Fruit fly (Drosophila melanogaster): ENCODE results near the gene Csk.

The Csk gene

dm6 chr3R:11684316-11684715, 33.8 kb upstream of the Csk start, which contains the start of gene CG6830:
TSS of gene CG6830 (minus strand) at chr3R:11684342.
- TF ChIP-seq jim (GFP tag; optimal IDR thresholded peaks at IDR 0.05) = no peak
- no peak for TF ChIP-seq Mio (GFP tag; optimal IDR thresholded peaks at IDR 0.05)
- TF ChIP-seq Dif (GFP tag; optimal IDR thresholded peaks at IDR 0.05; ENCODE audit: partially characterized antibody) = no peak
- no peak for TF ChIP-seq sv (GFP tag; optimal IDR thresholded peaks at IDR 0.05)
- no peak for TF ChIP-seq dsf (GFP tag; optimal IDR thresholded peaks at IDR 0.05; ENCODE audit: borderline replicate concordance)
- no peak for TF ChIP-seq rgr (GFP tag; optimal IDR thresholded peaks at IDR 0.05)
- TF ChIP-seq Hr78 (GFP tag; optimal IDR thresholded peaks at IDR 0.05) = no peak
- no peak for TF ChIP-seq h (GFP tag; optimal IDR thresholded peaks at IDR 0.05)

DNA sequence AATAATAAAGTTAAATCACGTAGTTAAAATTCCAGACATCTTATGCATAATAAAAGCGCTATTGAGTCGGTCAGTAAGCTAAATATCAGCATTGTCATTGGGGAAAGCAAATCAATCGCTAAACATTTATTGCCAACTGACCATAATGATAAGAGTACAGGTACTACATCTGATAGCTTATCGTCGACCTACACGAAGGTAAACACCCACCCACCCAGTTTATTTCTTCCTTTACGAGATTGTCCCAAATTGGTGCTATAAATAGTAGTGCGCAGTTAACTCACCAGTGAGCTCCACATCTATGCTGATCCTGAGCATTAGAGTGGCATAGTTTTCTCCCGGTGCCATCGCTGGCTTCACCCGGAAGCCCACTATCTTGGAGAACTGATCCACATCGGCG, 33.2 kb upstream of the Csk start:
- TF ChIP-seq Hnf4 (GFP tag; optimal IDR thresholded peaks at IDR 0.05) (no peak), br (GFP tag; optimal IDR thresholded peaks at IDR 0.05) (no peak), Rel (GFP tag; optimal IDR thresholded peaks at IDR 0.05) (no peak), Rel (tag; optimal IDR thresholded peaks at IDR 0.05) (peak; percentile 31), Sp1 (GFP tag; optimal IDR thresholded peaks at IDR 0.05) (peak; percentile 14)

- peak; percentile 46 for TF ChIP-seq Jra (GFP tag; optimal IDR thresholded peaks at IDR 0.05)
- TF ChIP-seq HLH106 (tag; optimal IDR thresholded peaks at IDR 0.05) = no peak
- no peak for TF ChIP-seq br (GFP tag; optimal IDR thresholded peaks at IDR 0.05)
- TF ChIP-seq brk (GFP tag; optimal IDR thresholded peaks at IDR 0.05) = no peak
- peak; percentile 44 for TF ChIP-seq Hnf4 (GFP tag; optimal IDR thresholded peaks at IDR 0.05)
- no peak for TF ChIP-seq Hr78 (GFP tag; optimal IDR thresholded peaks at IDR 0.05)
- no peak for TF ChIP-seq Dif (GFP tag; optimal IDR thresholded peaks at IDR 0.05; ENCODE audit: partially characterized antibody)
- peak; percentile 36 for TF ChIP-seq h (GFP tag; optimal IDR thresholded peaks at IDR 0.05)
- no peak for TF ChIP-seq fru (GFP tag; optimal IDR thresholded peaks at IDR 0.05)
- no peak for TF ChIP-seq Abd-B (GFP tag; optimal IDR thresholded peaks at IDR 0.05)
- TF ChIP-seq dmrt93B (GFP tag; optimal IDR thresholded peaks at IDR 0.05) = no peak
- peak; percentile 23 for TF ChIP-seq psq (GFP tag; optimal IDR thresholded peaks at IDR 0.05)
- no peak for TF ChIP-seq lola (GFP tag; optimal IDR thresholded peaks at IDR 0.05)
- TF ChIP-seq Hr83 (GFP tag; optimal IDR thresholded peaks at IDR 0.05; ENCODE audit: poor library complexity, severe bottlenecking) = peak; percentile 28
- TF ChIP-seq ey (GFP tag; optimal IDR thresholded peaks at IDR 0.05) = peak; percentile 0
- no peak for TF ChIP-seq Myc (optimal IDR thresholded peaks at IDR 0.05)
- TF ChIP-seq Sp1 (GFP tag; optimal IDR thresholded peaks at IDR 0.05) = peak; percentile 40
- no peak for TF ChIP-seq dsf (GFP tag; optimal IDR thresholded peaks at IDR 0.05; ENCODE audit: borderline replicate concordance)
- TF ChIP-seq Dfd (GFP tag; optimal IDR thresholded peaks at IDR 0.05) = no peak
- no peak for TF ChIP-seq Vsx2 (GFP tag; optimal IDR thresholded peaks at IDR 0.05; ENCODE audit: partially characterized antibody)
- TF ChIP-seq foxo (GFP tag; optimal IDR thresholded peaks at IDR 0.05) = no peak
- peak; percentile 24 for TF ChIP-seq OdsH (GFP tag; optimal IDR thresholded peaks at IDR 0.05)
- TF ChIP-seq CG9705 (GFP tag; optimal IDR thresholded peaks at IDR 0.05) = no peak
- no peak for TF ChIP-seq Rel (GFP tag; optimal IDR thresholded peaks at IDR 0.05)
- TF ChIP-seq Rel (tag; optimal IDR thresholded peaks at IDR 0.05) = peak; percentile 64
- TF ChIP-seq rgr (GFP tag; optimal IDR thresholded peaks at IDR 0.05) = peak; percentile 29
- TF ChIP-seq usp (GFP tag; optimal IDR thresholded peaks at IDR 0.05) = no peak
- no peak for TF ChIP-seq sage (GFP tag; optimal IDR thresholded peaks at IDR 0.05)
Observed at dm6 chr3R:11679513-11679912, 29.0 kb upstream of the Csk start, which contains the start of the genes Taf12 and Ho. TSS of gene Taf12 (minus strand) at chr3R:11679690. TSS of gene Ho (plus strand) at chr3R:11679743.

DNA sequence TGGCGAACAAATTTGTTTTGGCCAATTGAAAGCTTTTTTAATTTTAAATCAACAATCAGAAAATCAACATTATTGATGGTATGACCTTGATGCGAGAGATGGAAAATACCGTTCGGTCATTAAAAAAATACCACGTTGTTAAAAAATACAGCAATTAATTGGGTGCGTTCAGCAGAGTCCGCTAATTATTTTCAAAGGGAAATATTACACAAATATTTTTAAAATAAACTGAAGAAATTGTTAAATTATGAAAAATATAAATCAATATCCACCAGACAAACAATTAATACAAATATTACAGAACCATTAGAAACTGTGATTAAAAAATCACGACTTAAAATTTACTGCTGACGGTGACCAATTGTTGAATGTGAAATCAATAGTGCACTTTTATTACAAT, 27.5 kb upstream of the Csk start, which contains the start of gene CG18476:
CG18476 (minus strand) TSS at position 101 of the 400 bp plus-strand sequence.
- TF ChIP-seq CrebA (GFP tag; optimal IDR thresholded peaks at IDR 0.05; ENCODE audit: borderline replicate concordance) (no peak), Jra (GFP tag; optimal IDR thresholded peaks at IDR 0.05) (peak; percentile 77), foxo (GFP tag; optimal IDR thresholded peaks at IDR 0.05) (peak; percentile 21 to 86), Hr83 (GFP tag; optimal IDR thresholded peaks at IDR 0.05; ENCODE audit: poor library complexity, severe bottlenecking) (no peak), rgr (GFP tag; optimal IDR thresholded peaks at IDR 0.05) (peak; percentile 92), ey (GFP tag; optimal IDR thresholded peaks at IDR 0.05) (peak; percentile 80), fru (GFP tag; optimal IDR thresholded peaks at IDR 0.05) (peak; percentile 55), sv (GFP tag; optimal IDR thresholded peaks at IDR 0.05) (peak; percentile 81), OdsH (GFP tag; optimal IDR thresholded peaks at IDR 0.05) (peak; percentile 81), CG9705 (GFP tag; optimal IDR thresholded peaks at IDR 0.05) (peak; percentile 67), woc (GFP tag; optimal IDR thresholded peaks at IDR 0.05) (peak; percentile 74), N (GFP tag; optimal IDR thresholded peaks at IDR 0.05) (no peak), dsf (GFP tag; optimal IDR thresholded peaks at IDR 0.05; ENCODE audit: borderline replicate concordance) (peak; percentile 71), lola (GFP tag; optimal IDR thresholded peaks at IDR 0.05) (no peak), Mio (GFP tag; optimal IDR thresholded peaks at IDR 0.05) (peak; percentile 36), br (GFP tag; optimal IDR thresholded peaks at IDR 0.05) (peak; percentile 75), dl (GFP tag; optimal IDR thresholded peaks at IDR 0.05; ENCODE audit: insufficient read depth in 1 of 2, partially characterized antibody in 2 of 2) (no peak), h (GFP tag; optimal IDR thresholded peaks at IDR 0.05) (peak; percentile 89), GATAd (GFP tag; optimal IDR thresholded peaks at IDR 0.05) (peak; percentile 33), Sp1 (GFP tag; optimal IDR thresholded peaks at IDR 0.05) (peak; percentile 92), dmrt93B (GFP tag; optimal IDR thresholded peaks at IDR 0.05) (peak; percentile 86), Rel (GFP tag; optimal IDR thresholded peaks at IDR 0.05) (no peak), Rel (tag; optimal IDR thresholded peaks at IDR 0.05) (peak; percentile 77), psq (GFP tag; optimal IDR thresholded peaks at IDR 0.05) (peak; percentile 73), HLH106 (tag; optimal IDR thresholded peaks at IDR 0.05) (peak; percentile 97), Hnf4 (GFP tag; optimal IDR thresholded peaks at IDR 0.05) (peak; percentile 88)
